Worm (Caenorhabditis elegans) whole organism, L1 larva: ENCODE data around the gene C06B8.7.
A peak's percentile ranks its signal among the peaks of the same experiment; 100 is the strongest.

Experiments
- C16A3.4 ChIP-seq: fragments of 150-350 bp; optimal IDR thresholded peaks from 2 replicates; lab custom pipeline; 2014; ENCODE audit warnings: missing biosample characterization, missing genetic modification characterization
- C34B4.2 ChIP-seq: sonication (generic microtip); optimal IDR thresholded peaks from 2 replicates; lab custom pipeline; 2017; ENCODE audit warnings: mild to moderate bottlenecking, missing genetic modification characterization, missing compliant biosample characterization
- ceh-82 ChIP-seq, 3 experiments: fragments of 150-350 bp in 1 of 3; sonication (generic microtip) in 2 of 3; optimal IDR thresholded peaks; 2 replicates each; lab custom pipeline; 2014 to 2017; ENCODE audit warnings: missing biosample characterization in 3 of 3, missing genetic modification characterization in 3 of 3
- ceh-90 ChIP-seq: sonication (generic microtip); optimal IDR thresholded peaks from 2 replicates; lab custom pipeline; 2016; ENCODE audit warnings: missing genetic modification characterization, missing compliant biosample characterization
- dpl-1 ChIP-seq, 3 experiments: fragments of 150-350 bp in 2 of 3; sonication (generic microtip) in 1 of 3; optimal IDR thresholded peaks; 2 replicates each; lab custom pipeline; 2014 to 2017; ENCODE audit warnings: missing biosample characterization in 3 of 3, missing genetic modification characterization in 3 of 3, missing genetic modification reagents in 3 of 3
- dsc-1 ChIP-seq: sonication (generic microtip); optimal IDR thresholded peaks from 2 replicates; lab custom pipeline; 2016; ENCODE audit warnings: mild to moderate bottlenecking, missing genetic modification characterization, missing compliant biosample characterization
- efl-1 ChIP-seq, 4 experiments: fragments of 150-350 bp; optimal IDR thresholded peaks in 3 of 4; peaks in 1 of 4; 1 replicate in 1 of 4; 2 replicates in 3 of 4; lab custom pipeline; 2014; ENCODE audit warnings: missing biosample characterization in 2 of 4, missing genetic modification characterization in 2 of 4, missing genetic modification reagents in 2 of 4
- egl-13 ChIP-seq: sonication (generic microtip); optimal IDR thresholded peaks from 2 replicates; lab custom pipeline; 2016; ENCODE audit warnings: missing genotype, missing genetic modification reagents, missing genetic modification characterization, missing compliant biosample characterization
- elt-3 ChIP-seq, 6 experiments: fragments of 150-350 bp in 1 of 6; sonication (generic microtip); optimal IDR thresholded peaks; 2 replicates each; lab custom pipeline; 2017 to 2018; ENCODE audit warnings: missing biosample characterization in 6 of 6, missing genetic modification characterization in 6 of 6, inconsistent platforms in 1 of 6
- fkh-4 ChIP-seq: sonication (generic microtip); optimal IDR thresholded peaks from 2 replicates; lab custom pipeline; 2016; ENCODE audit warnings: missing compliant biosample characterization, missing genetic modification characterization, borderline replicate concordance
- fkh-8 ChIP-seq: sonication (generic microtip); optimal IDR thresholded peaks from 2 replicates; lab custom pipeline; 2016; ENCODE audit warnings: mild to moderate bottlenecking, missing genetic modification characterization, missing compliant biosample characterization
- fos-1 ChIP-seq: fragments of 150-350 bp; optimal IDR thresholded peaks from 2 replicates; lab custom pipeline; 2014; ENCODE audit warnings: missing biosample characterization, missing genetic modification characterization
- irx-1 ChIP-seq: sonication (generic microtip); optimal IDR thresholded peaks from 2 replicates; lab custom pipeline; 2016; ENCODE audit warnings: missing genetic modification characterization, missing compliant biosample characterization
- lin-13 ChIP-seq: fragments of 150-350 bp; optimal IDR thresholded peaks from 2 replicates; lab custom pipeline; 2014; ENCODE audit warnings: missing biosample characterization, missing genetic modification reagents, missing genetic modification characterization
- lin-14 ChIP-seq: fragments of 200-800 bp; sonication (Bioruptor generic); optimal IDR thresholded peaks from 2 replicates; lab custom pipeline; 2018; ENCODE audit warnings: mild to moderate bottlenecking, missing genetic modification characterization, moderate library complexity, missing compliant biosample characterization
- lin-35 ChIP-seq, 2 experiments: fragments of 150-350 bp; optimal IDR thresholded peaks; 2 replicates each; lab custom pipeline; 2014; ENCODE audit warnings: missing biosample characterization in 2 of 2, missing genetic modification characterization in 2 of 2, missing genetic modification reagents in 2 of 2
- lir-3 ChIP-seq: sonication (generic microtip); optimal IDR thresholded peaks from 2 replicates; lab custom pipeline; 2016; ENCODE audit warnings: mild to moderate bottlenecking, missing genetic modification characterization, moderate library complexity, missing compliant biosample characterization; ENCODE audit not compliant: poor library complexity
- lsy-2 ChIP-seq, 2 experiments: fragments of 150-350 bp; optimal IDR thresholded peaks; 2 replicates each; lab custom pipeline; 2014; ENCODE audit warnings: missing biosample characterization in 2 of 2, missing genetic modification characterization in 2 of 2
- mdl-1 ChIP-seq, 2 experiments: fragments of 150-350 bp; optimal IDR thresholded peaks; 2 replicates each; lab custom pipeline; 2014 to 2017; ENCODE audit warnings: missing biosample characterization in 2 of 2, missing genetic modification characterization in 2 of 2, inconsistent platforms in 1 of 2
- mef-2 ChIP-seq: fragments of 150-350 bp; optimal IDR thresholded peaks from 2 replicates; lab custom pipeline; 2014; ENCODE audit warnings: missing biosample characterization, missing genetic modification characterization
- mep-1 ChIP-seq: fragments of 150-350 bp; optimal IDR thresholded peaks from 2 replicates; lab custom pipeline; 2014; ENCODE audit warnings: missing biosample characterization, missing genetic modification characterization
- nhr-11 ChIP-seq: fragments of 150-350 bp; optimal IDR thresholded peaks from 2 replicates; lab custom pipeline; 2014; ENCODE audit warnings: missing biosample characterization, missing genetic modification characterization
- nhr-19 ChIP-seq: fragments of 200-800 bp; sonication (Bioruptor generic); conservative IDR thresholded peaks from 2 replicates; pipeline ENCODE4 v1.3.6; 2022; ENCODE audit warnings: missing genetic modification characterization, missing compliant biosample characterization
- nhr-20 ChIP-seq: sonication (generic microtip); optimal IDR thresholded peaks from 2 replicates; lab custom pipeline; 2016; ENCODE audit warnings: mild to moderate bottlenecking, missing genetic modification characterization, missing compliant biosample characterization
- nhr-47 ChIP-seq: sonication (generic microtip); optimal IDR thresholded peaks from 2 replicates; lab custom pipeline; 2016; ENCODE audit warnings: mild to moderate bottlenecking, missing genetic modification characterization, moderate library complexity, missing compliant biosample characterization
- nhr-71 ChIP-seq: sonication (generic microtip); optimal IDR thresholded peaks from 2 replicates; lab custom pipeline; 2016; ENCODE audit warnings: mild to moderate bottlenecking, missing genetic modification characterization, moderate library complexity, missing compliant biosample characterization
- nhr-77 ChIP-seq: fragments of 150-350 bp; optimal IDR thresholded peaks from 2 replicates; lab custom pipeline; 2014; ENCODE audit warnings: missing biosample characterization, missing genetic modification characterization
- nhr-90 ChIP-seq: sonication (generic microtip); optimal IDR thresholded peaks from 2 replicates; lab custom pipeline; 2016; ENCODE audit warnings: mild to moderate bottlenecking, missing genetic modification characterization, missing compliant biosample characterization; ENCODE audit not compliant: poor library complexity
- pax-3 ChIP-seq: fragments of 200-800 bp; sonication (Bioruptor generic); optimal IDR thresholded peaks from 2 replicates; lab custom pipeline; 2018; ENCODE audit warnings: mild to moderate bottlenecking, missing genetic modification characterization, moderate library complexity, missing compliant biosample characterization
- rnt-1 ChIP-seq: sonication (generic microtip); optimal IDR thresholded peaks from 2 replicates; lab custom pipeline; 2016; ENCODE audit warnings: mild to moderate bottlenecking, missing genetic modification characterization, moderate library complexity, missing compliant biosample characterization
- skn-1 ChIP-seq: fragments of 150-350 bp; optimal IDR thresholded peaks from 2 replicates; lab custom pipeline; 2014; ENCODE audit warnings: missing biosample characterization, missing genetic modification characterization
- snpc-4 ChIP-seq: fragments of 150-350 bp; optimal IDR thresholded peaks from 2 replicates; lab custom pipeline; 2014; ENCODE audit warnings: missing biosample characterization, missing genetic modification characterization
- snu-23 ChIP-seq: sonication (generic microtip); optimal IDR thresholded peaks from 2 replicates; lab custom pipeline; 2016; ENCODE audit warnings: missing genetic modification characterization, missing compliant biosample characterization
- sox-4 ChIP-seq: sonication (generic microtip); optimal IDR thresholded peaks from 2 replicates; lab custom pipeline; 2016; ENCODE audit warnings: missing genetic modification characterization, missing compliant biosample characterization
- sup-37 ChIP-seq: fragments of 200-800 bp; sonication (Bioruptor generic); optimal IDR thresholded peaks from 2 replicates; lab custom pipeline; 2018; ENCODE audit warnings: mild to moderate bottlenecking, missing genetic modification characterization, missing compliant biosample characterization
- swsn-7 ChIP-seq: sonication (generic microtip); optimal IDR thresholded peaks from 2 replicates; lab custom pipeline; 2016; ENCODE audit warnings: missing genetic modification characterization, missing compliant biosample characterization
- tbx-2 ChIP-seq: sonication (generic microtip); optimal IDR thresholded peaks from 2 replicates; lab custom pipeline; 2016; ENCODE audit warnings: missing genetic modification characterization, missing compliant biosample characterization
- tlp-1 ChIP-seq: fragments of 150-350 bp; optimal IDR thresholded peaks from 2 replicates; lab custom pipeline; 2014; ENCODE audit warnings: missing biosample characterization, missing genetic modification characterization
- unc-130 ChIP-seq: fragments of 150-350 bp; optimal IDR thresholded peaks from 2 replicates; lab custom pipeline; 2017; ENCODE audit warnings: missing biosample characterization, missing genetic modification characterization, inconsistent platforms
- unc-86 ChIP-seq: sonication (generic microtip); optimal IDR thresholded peaks from 2 replicates; lab custom pipeline; 2016; ENCODE audit warnings: missing genetic modification characterization, missing compliant biosample characterization
- unc-98 ChIP-seq: fragments of 200-800 bp; sonication (Bioruptor generic); IDR thresholded peaks from 2 replicates; pipeline ENCODE4 v1.3.6; 2022; ENCODE audit warnings: missing genetic modification characterization, missing compliant biosample characterization
- vab-15 ChIP-seq: sonication (generic microtip); optimal IDR thresholded peaks from 2 replicates; lab custom pipeline; 2017; ENCODE audit warnings: missing genotype, mild to moderate bottlenecking, missing genetic modification characterization, missing compliant biosample characterization
- xbp-1 ChIP-seq: sonication (generic microtip); optimal IDR thresholded peaks from 2 replicates; lab custom pipeline; 2016; ENCODE audit warnings: missing genetic modification characterization, missing compliant biosample characterization

The C06B8.7 gene

DNA sequence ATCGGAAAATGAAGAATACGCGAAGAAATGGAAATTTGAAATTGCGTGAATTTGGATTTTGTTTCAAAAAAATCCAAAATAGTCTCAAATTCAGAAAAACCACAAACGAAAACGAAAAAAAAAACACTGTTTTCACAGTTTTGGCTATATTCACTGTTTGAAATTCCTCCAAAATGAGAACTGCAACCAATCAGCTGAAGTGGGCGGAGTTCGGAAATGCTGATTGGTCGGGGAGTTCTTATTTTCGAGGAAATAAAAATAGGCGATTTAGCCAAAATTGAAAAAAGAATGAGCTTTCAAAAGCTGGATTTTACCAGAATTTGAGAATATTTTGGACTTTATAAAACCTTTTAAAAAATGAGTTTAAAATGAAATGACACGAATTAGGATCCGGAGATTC, 46.4 kb downstream of the C06B8.7 start, which contains the start of gene glb-14:
TSS of gene glb-14 (minus strand) at position 97 of the 400 bp plus-strand sequence.
- no peak for TF ChIP-seq nhr-11 (tag; lab: Kevin White, UChicago)
- no peak for TF ChIP-seq lir-3 (tag; lab: Kevin White, UChicago)
- TF ChIP-seq pax-3 (tag; lab: Kevin White, UChicago): no peak

- TF ChIP-seq unc-98 (no peak), nhr-90 (tag; lab: Kevin White, UChicago) (peak; percentile 15), lin-35 (GFP tag; optimal IDR thresholded peaks at IDR 0.05; lab: Kevin White, UChicago) (peak in 1 of 2 experiments; percentile 17), efl-1 (optimal IDR thresholded peaks at IDR 0.05; lab: Kevin White, UChicago) (no peak), efl-1 (GFP tag; optimal IDR thresholded peaks at IDR 0.05 in 1 of 2; lab: Kevin White, UChicago) (peak in 1 of 2 experiments; percentile 88), fos-1 (tag; lab: Kevin White, UChicago) (no peak)
These were observed 49.2 kb downstream of the C06B8.7 start for ce11 chrV:15547727-15548126.

- no peak for TF ChIP-seq swsn-7
These were observed 51.9 kb downstream of the C06B8.7 start for ce11 chrV:15550408-15550807.

ce11 chrV:15551642-15552041, 53.1 kb downstream of the C06B8.7 start:
- TF ChIP-seq sox-4 (tag; lab: Kevin White, UChicago): no peak
- peak in 2 of 3 experiments; percentile 5 to 37 for TF ChIP-seq dpl-1 (GFP tag; optimal IDR thresholded peaks at IDR 0.05; lab: Kevin White, UChicago)
- TF ChIP-seq tbx-2 (tag; lab: Kevin White, UChicago): peak; percentile 32
- no peak for TF ChIP-seq egl-13 (tag; lab: Kevin White, UChicago)
- peak; percentile 46 for TF ChIP-seq skn-1 (tag; lab: Kevin White, UChicago)
- TF ChIP-seq tlp-1: no peak
- peak; percentile 56 for TF ChIP-seq nhr-71 (tag; lab: Kevin White, UChicago)
- no peak for TF ChIP-seq unc-130 (tag; lab: Kevin White, UChicago)
- peak; percentile 30 to 70 for TF ChIP-seq lin-35 (GFP tag; optimal IDR thresholded peaks at IDR 0.05; lab: Kevin White, UChicago)
- TF ChIP-seq ceh-90 (tag; lab: Kevin White, UChicago): no peak
- TF ChIP-seq mef-2: no peak
- TF ChIP-seq nhr-47 (tag; lab: Kevin White, UChicago): peak; percentile 62
- peak; percentile 67 for TF ChIP-seq snu-23 (GFP tag; lab: Kevin White, UChicago)
- TF ChIP-seq C34B4.2 (tag; lab: Kevin White, UChicago): no peak
- peak; percentile 16 to 57 for TF ChIP-seq lsy-2 (tag; optimal IDR thresholded peaks at IDR 0.05; lab: Kevin White, UChicago)
- TF ChIP-seq unc-86: peak; percentile 19
- peak; percentile 8 for TF ChIP-seq irx-1 (tag; lab: Kevin White, UChicago)
- no peak for TF ChIP-seq sup-37 (GFP tag; lab: Kevin White, UChicago)
- peak; percentile 27 for TF ChIP-seq xbp-1 (tag; lab: Kevin White, UChicago)
- peak in 1 of 6 experiments; percentile 30 for TF ChIP-seq elt-3 (tag; optimal IDR thresholded peaks at IDR 0.05; lab: Kevin White, UChicago)
- peak; percentile 20 for TF ChIP-seq lin-13 (GFP tag; lab: Kevin White, UChicago)
- TF ChIP-seq nhr-19 (GFP tag; lab: Robert Waterston, UW): peak; percentile 67
- TF ChIP-seq nhr-77: peak; percentile 3
- TF ChIP-seq unc-98: peak; percentile 33; the same call in 1 of the 2 replicates
- peak; percentile 35 for TF ChIP-seq C16A3.4 (tag; lab: Kevin White, UChicago)
- TF ChIP-seq mep-1 (tag; lab: Kevin White, UChicago): peak; percentile 28
- peak; percentile 7 for TF ChIP-seq snpc-4 (tag; lab: Kevin White, UChicago)
- peak; percentile 33 to 53 for TF ChIP-seq efl-1 (optimal IDR thresholded peaks at IDR 0.05; lab: Kevin White, UChicago)
- TF ChIP-seq efl-1 (GFP tag; optimal IDR thresholded peaks at IDR 0.05 in 1 of 2; lab: Kevin White, UChicago): peak; percentile 46 to 94
- TF ChIP-seq ceh-82 (tag; optimal IDR thresholded peaks at IDR 0.05; lab: Kevin White, UChicago): peak in 2 of 3 experiments; percentile 13 to 74
- TF ChIP-seq nhr-90 (tag; lab: Kevin White, UChicago): peak; percentile 17
- TF ChIP-seq mdl-1 (tag; optimal IDR thresholded peaks at IDR 0.05; lab: Kevin White, UChicago): peak in 1 of 2 experiments; percentile 65
- no peak for TF ChIP-seq vab-15 (tag; lab: Kevin White, UChicago)
- peak; percentile 24 for TF ChIP-seq lir-3 (tag; lab: Kevin White, UChicago)
- TF ChIP-seq rnt-1: peak; percentile 66
- TF ChIP-seq nhr-20 (tag; lab: Kevin White, UChicago): peak; percentile 44
- no peak for TF ChIP-seq fkh-4 (tag; lab: Kevin White, UChicago)
- peak; percentile 43 for TF ChIP-seq dsc-1 (tag; lab: Kevin White, UChicago)
- TF ChIP-seq fos-1 (tag; lab: Kevin White, UChicago): no peak
- TF ChIP-seq fkh-8: peak; percentile 54
- peak; percentile 40 for TF ChIP-seq lin-14 (GFP tag; lab: Kevin White, UChicago)
- peak; percentile 51 for TF ChIP-seq swsn-7
